Worm (Caenorhabditis elegans) whole organism, early embryonic: ENCODE measurements around the gene F45D11.14.

ENCODE experiments used
- ets-7 ChIP-seq: sonication (generic microtip); optimal IDR thresholded peaks from 2 replicates; lab custom pipeline; 2016; ENCODE audit warnings: missing genotype, missing genetic modification characterization, missing compliant biosample characterization
- flt-1 ChIP-seq: fragments of 200-800 bp; sonication (Bioruptor generic); IDR thresholded peaks from 2 replicates; pipeline ENCODE4 v1.3.6; 2022; ENCODE audit warnings: missing genetic modification characterization, missing compliant biosample characterization
- hmg-4 ChIP-seq: fragments of 200-800 bp; sonication (Bioruptor generic); optimal IDR thresholded peaks from 2 replicates; lab custom pipeline; 2018; ENCODE audit warnings: mild to moderate bottlenecking, missing genetic modification characterization, missing compliant biosample characterization

ce11 chrII:958618-959017 is 47.7 kb downstream of the F45D11.14 start, which contains the start of gene sdz-4:
- no peak for TF ChIP-seq flt-1 (GFP tag; lab: Robert Waterston, UW)
- no peak for TF ChIP-seq ets-7 (tag; lab: Kevin White, UChicago)
- no peak for TF ChIP-seq hmg-4
